Fruit fly (Drosophila melanogaster): Measurements from ENCODE around the gene Arts.

Arts gene

DNA sequence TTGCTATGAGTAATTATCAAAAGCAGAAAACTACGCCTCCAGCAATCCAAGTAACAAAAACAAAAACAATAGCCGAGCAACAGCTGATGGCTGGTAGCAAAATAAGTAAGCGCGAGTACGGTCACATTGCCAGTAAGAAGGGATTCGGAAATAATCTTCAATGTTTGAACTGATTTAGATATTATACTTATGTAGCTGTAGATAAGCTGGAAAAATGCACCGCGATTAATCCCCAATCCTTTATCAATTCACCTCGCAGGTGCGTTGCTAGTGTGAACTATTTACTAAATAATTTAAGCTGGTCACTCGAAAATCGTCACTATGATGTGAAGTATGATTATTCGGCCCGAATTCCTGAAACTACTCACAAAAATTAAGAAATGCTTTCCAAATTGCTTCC is 15.7 kb upstream of the Arts start, which contains the start of the genes Syx8 and CG32163 (continued):
- TF ChIP-seq psq (GFP tag; optimal IDR thresholded peaks at IDR 0.05) (no peak), HmgD (GFP tag; optimal IDR thresholded peaks at IDR 0.05) (no peak), CG9727 (GFP tag; optimal IDR thresholded peaks at IDR 0.05) (no peak), sd (tag; optimal IDR thresholded peaks at IDR 0.05) (peak; percentile 62), mld (GFP tag; IDR thresholded peaks at IDR 0.05; ENCODE audit: partially characterized antibody) (no peak), CG7271 (tag; optimal IDR thresholded peaks at IDR 0.05) (no peak), CG14710 (tag; optimal IDR thresholded peaks at IDR 0.05) (peak; percentile 39), cas (GFP tag; IDR thresholded peaks at IDR 0.05) (no peak), Taf1 (GFP tag; IDR thresholded peaks at IDR 0.05) (no peak), lab (GFP tag; optimal IDR thresholded peaks at IDR 0.05) (no peak), CG11456 (GFP tag; IDR thresholded peaks at IDR 0.05) (no peak), Pdp1 (GFP tag; optimal IDR thresholded peaks at IDR 0.05) (peak in 1 of 2 experiments; percentile 8), chif (GFP tag; optimal IDR thresholded peaks at IDR 0.05) (peak in 1 of 2 experiments; percentile 0), jumu (GFP tag; optimal IDR thresholded peaks at IDR 0.05) (no peak), ems (GFP tag; optimal IDR thresholded peaks at IDR 0.05) (no peak), CG6175 (GFP tag; IDR thresholded peaks at IDR 0.05) (no peak), nerfin-1 (tag; optimal IDR thresholded peaks at IDR 0.05) (peak; percentile 9), Hey (tag; optimal IDR thresholded peaks at IDR 0.05) (no peak), CG1603 (tag; optimal IDR thresholded peaks at IDR 0.05) (peak; percentile 55), CG12942 (GFP tag; optimal IDR thresholded peaks at IDR 0.05) (no peak), Scr (GFP tag; IDR thresholded peaks at IDR 0.05; ENCODE audit: partially characterized antibody) (peak; percentile 17; the same call in 1 of the 2 replicates), Sin3A (optimal IDR thresholded peaks at IDR 0.05) (peak; percentile 52), unc-4 (GFP tag; IDR thresholded peaks at IDR 0.05; ENCODE audit: partially characterized antibody) (no peak), CG8944 (GFP tag; optimal IDR thresholded peaks at IDR 0.05) (no peak), vvl (GFP tag; IDR thresholded peaks at IDR 0.05) (no peak), CG2129 (GFP tag; IDR thresholded peaks at IDR 0.05; ENCODE audit: partially characterized antibody) (no peak), Camta (GFP tag; optimal IDR thresholded peaks at IDR 0.05) (no peak), Stat92E (GFP tag; optimal IDR thresholded peaks at IDR 0.05) (peak in 1 of 3 experiments; percentile 25), Lpt (GFP tag; optimal IDR thresholded peaks at IDR 0.05) (no peak), CG11560 (tag; IDR thresholded peaks at IDR 0.05) (no peak), emc (GFP tag; optimal IDR thresholded peaks at IDR 0.05) (no peak), D19A (tag; optimal IDR thresholded peaks at IDR 0.05) (no peak), HLH54F (GFP tag; optimal IDR thresholded peaks at IDR 0.05) (no peak), YL-1 (GFP tag; optimal IDR thresholded peaks at IDR 0.05) (peak; percentile 49), fu2 (GFP tag; optimal IDR thresholded peaks at IDR 0.05) (no peak), CG3838 (GFP tag; optimal IDR thresholded peaks at IDR 0.05) (no peak), CG11093 (GFP tag; IDR thresholded peaks at IDR 0.05) (no peak), sug (tag; optimal IDR thresholded peaks at IDR 0.05) (peak; percentile 30), CG10147 (GFP tag; optimal IDR thresholded peaks at IDR 0.05) (no peak), Side (GFP tag; optimal IDR thresholded peaks at IDR 0.05) (no peak), Hand (GFP tag; optimal IDR thresholded peaks at IDR 0.05) (no peak), Nf-YB (GFP tag; optimal IDR thresholded peaks at IDR 0.05) (no peak), zen (tag; optimal IDR thresholded peaks at IDR 0.05) (no peak), Xbp1 (GFP tag; optimal IDR thresholded peaks at IDR 0.05) (no peak), CG2202 (tag; optimal IDR thresholded peaks at IDR 0.05) (no peak), Awh (GFP tag; IDR thresholded peaks at IDR 0.05) (no peak), CG8359 (GFP tag; optimal IDR thresholded peaks at IDR 0.05; ENCODE audit: borderline replicate concordance) (no peak), CG10267 (tag; optimal IDR thresholded peaks at IDR 0.05) (peak; percentile 33), Fer1 (GFP tag; optimal IDR thresholded peaks at IDR 0.05) (no peak), Hr78 (GFP tag; optimal IDR thresholded peaks at IDR 0.05) (no peak)

All from whole organism, embryonic.